Worm (Caenorhabditis elegans) whole organism, L4/young adult: Measurements from ENCODE around the gene K10D11.3.

Source experiments
- W03F9.2 ChIP-seq: fragments of 150-350 bp; optimal IDR thresholded peaks from 2 replicates; lab custom pipeline; 2014; ENCODE audit warnings: missing biosample characterization, missing genetic modification characterization
- dao-5 ChIP-seq: sonication (generic microtip); optimal IDR thresholded peaks from 2 replicates; lab custom pipeline; 2016; ENCODE audit warnings: missing genotype, missing genetic modification characterization, moderate library complexity, missing compliant biosample characterization
- him-1 ChIP-seq: sonication (generic microtip); optimal IDR thresholded peaks from 2 replicates; lab custom pipeline; 2016; ENCODE audit warnings: missing genotype, missing genetic modification reagents, missing genetic modification characterization, missing compliant biosample characterization

Gene K10D11.3

ce11 chrIV:12946488-12946887 lies 39.4 kb downstream of the K10D11.3 start, which contains the start of gene F55G11.1:
F55G11.1 (minus strand) TSS chrIV:12946588.
- no peak for TF ChIP-seq W03F9.2 (tag; lab: Kevin White, UChicago)
- no peak for TF ChIP-seq him-1
- TF ChIP-seq dao-5 (tag; lab: Kevin White, UChicago) = no peak

ce11 chrIV:12942633-12943032 lies 43.3 kb downstream of the K10D11.3 start, which contains the start of gene dct-19:
dct-19 (plus strand) TSS chrIV:12942933.
- TF ChIP-seq him-1 (no peak), W03F9.2 (tag; lab: Kevin White, UChicago) (no peak)

ce11 chrIV:12941254-12941653 lies 44.7 kb downstream of the K10D11.3 start, which contains the start of gene dod-24:
dod-24 (minus strand) TSS chrIV:12941354.
- TF ChIP-seq him-1 (no peak), W03F9.2 (tag; lab: Kevin White, UChicago) (no peak), dao-5 (tag; lab: Kevin White, UChicago) (no peak)

- TF ChIP-seq W03F9.2 (tag; lab: Kevin White, UChicago) (peak; percentile 28), dao-5 (tag; lab: Kevin White, UChicago) (no peak), him-1 (no peak)
Observed at ce11 chrIV:12936221-12936776, 49.6 kb downstream of the K10D11.3 start, which contains the start of the genes cld-1 and dod-21. cld-1 (minus strand) TSS chrIV:12936271. dod-21 (plus strand) TSS chrIV:12936738.
